Fruit fly (Drosophila melanogaster) whole organism, adult: Measurements from ENCODE around the gene CG17124.

Source experiments
- CG14711 ChIP-seq: fragments of 200-800 bp; sonication (Bioruptor generic); optimal IDR thresholded peaks from 2 replicates; lab custom pipeline; 2018; ENCODE audit warnings: missing biosample characterization, mild to moderate bottlenecking, missing genetic modification characterization, moderate library complexity
- CG5204 ChIP-seq: fragments of 200-800 bp; sonication (Bioruptor generic); optimal IDR thresholded peaks from 2 replicates; lab custom pipeline; 2016; ENCODE audit warnings: missing biosample characterization, missing genetic modification characterization
- Clk ChIP-seq: fragments of 200-800 bp; sonication (Bioruptor generic); optimal IDR thresholded peaks from 2 replicates; lab custom pipeline; 2017; ENCODE audit warnings: missing biosample characterization, missing genetic modification characterization
- Crg-1 ChIP-seq: fragments of 200-800 bp; sonication (Bioruptor generic); optimal IDR thresholded peaks from 2 replicates; lab custom pipeline; 2016; ENCODE audit warnings: missing biosample characterization, missing genetic modification characterization
- Hr96 ChIP-seq: fragments of 200-800 bp; sonication (Bioruptor generic); optimal IDR thresholded peaks from 2 replicates; lab custom pipeline; 2016; ENCODE audit warnings: missing biosample characterization, missing genetic modification characterization
- bab1 ChIP-seq: fragments of 200-800 bp; sonication (Bioruptor generic); optimal IDR thresholded peaks from 3 replicates; lab custom pipeline; 2019; ENCODE audit warnings: missing biosample characterization, mild to moderate bottlenecking, missing genetic modification characterization, moderate library complexity
- cic ChIP-seq: fragments of 200-800 bp; sonication (Bioruptor generic); optimal IDR thresholded peaks from 2 replicates; lab custom pipeline; 2017; ENCODE audit warnings: missing biosample characterization, mild to moderate bottlenecking, missing genetic modification characterization, moderate library complexity
- kay ChIP-seq: fragments of 200-800 bp; sonication (Bioruptor generic); peaks from one replicate; lab custom pipeline; 2016; ENCODE audit warnings: missing biosample characterization, missing genetic modification characterization, borderline replicate concordance
- ovo ChIP-seq: fragments of 200-800 bp; sonication (Bioruptor generic); optimal IDR thresholded peaks from 2 replicates; lab custom pipeline; 2016; ENCODE audit warnings: missing biosample characterization, missing genetic modification characterization
- pad ChIP-seq: fragments of 200-800 bp; sonication (Bioruptor generic); optimal IDR thresholded peaks from 3 replicates; lab custom pipeline; 2017; ENCODE audit warnings: missing biosample characterization, missing genetic modification characterization, mild to moderate bottlenecking, moderate library complexity, missing genetic modification reagents
- tj ChIP-seq: fragments of 200-800 bp; sonication (Bioruptor generic); optimal IDR thresholded peaks from 3 replicates; lab custom pipeline; 2017; ENCODE audit warnings: missing biosample characterization, mild to moderate bottlenecking, missing genetic modification characterization, moderate library complexity

DNA sequence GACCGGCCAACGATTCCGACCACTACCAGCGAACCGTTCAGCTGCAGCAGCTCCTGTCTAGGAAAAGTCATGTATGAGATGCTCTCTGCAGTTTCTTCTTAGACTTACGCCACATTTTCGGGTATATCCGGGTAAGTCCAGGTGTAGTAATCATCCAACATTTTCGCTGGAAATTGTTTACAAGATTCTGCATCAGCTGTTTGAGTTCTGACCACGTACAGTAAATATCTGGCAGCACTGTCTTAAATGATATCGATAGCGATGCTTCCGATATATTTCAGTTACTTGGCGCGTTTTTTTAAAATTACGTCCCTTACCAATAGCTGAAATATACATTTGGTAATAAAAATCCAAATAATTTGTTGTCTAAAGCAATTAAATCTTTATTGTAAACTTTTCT lies 12.4 kb downstream of the CG17124 start, which contains the start of gene CG6729:
- TF ChIP-seq pad (no peak), cic (no peak), CG5204 (GFP tag; lab: Kevin White, UChicago) (no peak), CG14711 (tag; lab: Kevin White, UChicago) (no peak), kay (no peak), tj (no peak), ovo (GFP tag; lab: Kevin White, UChicago) (no peak), Hr96 (GFP tag; lab: Kevin White, UChicago) (no peak), Clk (no peak), Crg-1 (no peak), bab1 (GFP tag; lab: Kevin White, UChicago) (peak; percentile 36)
